Worm (Caenorhabditis elegans) whole organism, L2 larva: ENCODE measurements around the gene tofu-6.

Experiments used
- alr-1 ChIP-seq: fragments of 150-350 bp; optimal IDR thresholded peaks from 2 replicates; lab custom pipeline; 2014; ENCODE audit warnings: missing biosample characterization, missing genetic modification characterization
- ceh-16 ChIP-seq: fragments of 150-350 bp; optimal IDR thresholded peaks from 2 replicates; lab custom pipeline; 2014; ENCODE audit warnings: missing biosample characterization, missing genetic modification characterization
- lin-39 ChIP-seq: fragments of 150-350 bp; optimal IDR thresholded peaks from 2 replicates; lab custom pipeline; 2014; ENCODE audit warnings: missing biosample characterization, missing genetic modification reagents, missing genetic modification characterization
- lsy-2 ChIP-seq, 2 experiments: fragments of 150-350 bp in 1 of 2; sonication (generic microtip) in 1 of 2; optimal IDR thresholded peaks; 2 replicates each; lab custom pipeline; 2014 to 2017; ENCODE audit warnings: missing biosample characterization in 2 of 2, missing genetic modification characterization in 2 of 2
- nhr-77 ChIP-seq: fragments of 150-350 bp; optimal IDR thresholded peaks from 2 replicates; lab custom pipeline; 2014; ENCODE audit warnings: missing biosample characterization, missing genetic modification characterization
- skn-1 ChIP-seq: sonication (generic microtip); optimal IDR thresholded peaks from 2 replicates; lab custom pipeline; 2017; ENCODE audit warnings: missing biosample characterization, missing genetic modification characterization

DNA sequence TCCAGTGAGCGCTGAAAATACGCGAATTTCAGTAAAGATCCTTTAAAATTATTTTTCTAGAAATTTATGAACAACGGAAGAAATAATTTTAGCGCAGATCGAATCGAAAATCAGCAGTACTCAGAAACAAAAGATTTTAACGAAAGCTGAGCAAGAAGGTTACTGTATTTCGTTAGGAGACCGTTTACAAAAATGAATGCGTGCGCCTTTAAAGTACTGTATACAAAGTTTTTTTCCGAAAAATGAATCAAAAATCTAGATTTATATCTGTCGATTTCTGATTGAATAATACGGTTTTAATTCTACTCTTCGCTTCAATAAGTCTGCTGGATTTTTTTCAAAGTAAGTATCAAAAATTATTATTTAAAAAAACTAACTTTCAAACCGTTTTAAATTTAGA is 7.0 kb upstream of the tofu-6 start, which contains the start of the genes EEED8.14 and EEED8.3:
- TF ChIP-seq nhr-77 (tag; lab: Kevin White, UChicago) (no peak), lsy-2 (tag; optimal IDR thresholded peaks at IDR 0.05; lab: Kevin White, UChicago) (no peak), skn-1 (tag; lab: Kevin White, UChicago) (no peak), alr-1 (tag; lab: Kevin White, UChicago) (no peak), lin-39 (tag; lab: Kevin White, UChicago) (no peak), ceh-16 (tag; lab: Kevin White, UChicago) (no peak)
